Worm (Caenorhabditis elegans) whole organism, late embryonic: ENCODE results near the gene hlh-28.
"Not testable (repeated sequence)": the region's sequence is repeated elsewhere in the genome, so short reads cannot be mapped to it uniquely, and the experiment has no call there.

Source experiments
- ceh-24 ChIP-seq: sonication (generic microtip); optimal IDR thresholded peaks from 2 replicates; lab custom pipeline; 2016; ENCODE audit warnings: mild to moderate bottlenecking, missing genetic modification characterization, missing compliant biosample characterization
- ceh-6 ChIP-seq: fragments of 200-800 bp; sonication (Bioruptor generic); optimal IDR thresholded peaks from 2 replicates; lab custom pipeline; 2018; ENCODE audit warnings: mild to moderate bottlenecking, missing genetic modification characterization, missing compliant biosample characterization
- ceh-9 ChIP-seq: sonication (generic microtip); optimal IDR thresholded peaks from 2 replicates; lab custom pipeline; 2016; ENCODE audit warnings: mild to moderate bottlenecking, missing genetic modification characterization, inconsistent platforms, missing compliant biosample characterization
- dmd-4 ChIP-seq: sonication (generic microtip); optimal IDR thresholded peaks from 2 replicates; lab custom pipeline; 2016; ENCODE audit warnings: borderline replicate concordance, missing genetic modification characterization, missing compliant biosample characterization
- elt-2 ChIP-seq: sonication (generic microtip); optimal IDR thresholded peaks from 2 replicates; lab custom pipeline; 2016; ENCODE audit warnings: missing genetic modification reagents, missing genetic modification characterization, missing compliant biosample characterization
- fax-1 ChIP-seq: sonication (generic microtip); optimal IDR thresholded peaks from 2 replicates; lab custom pipeline; 2016; ENCODE audit warnings: missing genotype, missing genetic modification characterization, missing compliant biosample characterization
- gmeb-2 ChIP-seq: sonication (generic microtip); optimal IDR thresholded peaks from 2 replicates; lab custom pipeline; 2016; ENCODE audit warnings: missing genetic modification characterization, inconsistent platforms, missing compliant biosample characterization
- hlh-6 ChIP-seq: sonication (generic microtip); optimal IDR thresholded peaks from 2 replicates; lab custom pipeline; 2016; ENCODE audit warnings: missing genotype, missing genetic modification characterization, missing compliant biosample characterization
- nhr-11 ChIP-seq: fragments of 150-350 bp; optimal IDR thresholded peaks from 2 replicates; lab custom pipeline; 2014; ENCODE audit warnings: missing biosample characterization, missing genetic modification characterization
- npax-4 ChIP-seq: sonication (generic microtip); optimal IDR thresholded peaks from 2 replicates; lab custom pipeline; 2016; ENCODE audit warnings: missing genetic modification characterization, missing compliant biosample characterization
- pha-4 ChIP-seq: fragments of 150-350 bp; optimal IDR thresholded peaks from 2 replicates; lab custom pipeline; 2018; ENCODE audit warnings: missing biosample characterization, missing genetic modification reagents, missing genetic modification characterization
- unc-42 ChIP-seq: sonication (generic microtip); optimal IDR thresholded peaks from 2 replicates; lab custom pipeline; 2016; ENCODE audit warnings: missing genotype, missing genetic modification characterization, missing compliant biosample characterization
- unc-55 ChIP-seq: sonication (generic microtip); optimal IDR thresholded peaks from 2 replicates; lab custom pipeline; 2017; ENCODE audit warnings: missing biosample characterization, missing genetic modification reagents, missing genetic modification characterization

DNA sequence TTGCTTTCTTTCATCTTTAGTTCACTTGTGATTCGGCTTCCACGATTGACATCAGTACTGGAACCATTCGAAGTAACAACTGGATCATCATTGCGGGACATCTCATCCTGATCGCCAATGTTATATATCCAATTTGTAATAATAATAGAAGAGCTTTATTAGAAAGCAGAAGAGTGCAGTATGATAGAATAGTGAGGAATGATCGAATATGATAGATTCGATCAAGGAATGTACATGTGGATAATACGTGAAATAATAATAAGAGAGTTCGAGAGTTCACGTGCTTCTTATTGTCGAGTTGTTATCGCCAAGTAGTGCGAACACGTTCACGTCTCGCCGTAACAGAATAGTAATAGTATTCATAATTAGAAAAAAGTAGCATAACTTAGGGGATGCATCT lies 28.2 kb downstream of the hlh-28 start, which contains the start of gene F39B3.3:
- TF ChIP-seq unc-42; elt-2 (tag; lab: Kevin White, UChicago); dmd-4 (tag; lab: Kevin White, UChicago); ceh-24 (tag; lab: Kevin White, UChicago); ceh-9 (tag; lab: Kevin White, UChicago); pha-4; npax-4; nhr-11; unc-55 (GFP tag; lab: Kevin White, UChicago); ceh-6 (GFP tag; lab: Kevin White, UChicago); fax-1 (tag; lab: Kevin White, UChicago); hlh-6 (tag; lab: Kevin White, UChicago); gmeb-2 (tag; lab: Kevin White, UChicago): not testable (repeated sequence)
